Fruit fly (Drosophila melanogaster) whole organism, adult: ENCODE measurements around the gene eys.

ENCODE experiments used
- CG12768 ChIP-seq: fragments of 200-800 bp; sonication (Bioruptor generic); optimal IDR thresholded peaks from 2 replicates; lab custom pipeline; 2017; ENCODE audit warnings: missing biosample characterization, missing genetic modification characterization, mild to moderate bottlenecking, moderate library complexity, missing genetic modification reagents
- CG14711 ChIP-seq: fragments of 200-800 bp; sonication (Bioruptor generic); optimal IDR thresholded peaks from 2 replicates; lab custom pipeline; 2018; ENCODE audit warnings: missing biosample characterization, mild to moderate bottlenecking, missing genetic modification characterization, moderate library complexity
- CG33017 ChIP-seq: fragments of 200-800 bp; sonication (Bioruptor generic); optimal IDR thresholded peaks from 2 replicates; lab custom pipeline; 2018; ENCODE audit warnings: missing biosample characterization, mild to moderate bottlenecking, missing genetic modification characterization, moderate library complexity
- CG7045 ChIP-seq: fragments of 200-800 bp; sonication (Bioruptor generic); optimal IDR thresholded peaks from 2 replicates; lab custom pipeline; 2017; ENCODE audit warnings: missing biosample characterization, mild to moderate bottlenecking, missing genetic modification characterization
- CG7101 ChIP-seq: fragments of 200-800 bp; sonication (Bioruptor generic); optimal IDR thresholded peaks from 2 replicates; lab custom pipeline; 2018; ENCODE audit warnings: missing biosample characterization, mild to moderate bottlenecking, missing genetic modification characterization, moderate library complexity
- Crg-1 ChIP-seq: fragments of 200-800 bp; sonication (Bioruptor generic); optimal IDR thresholded peaks from 2 replicates; lab custom pipeline; 2016; ENCODE audit warnings: missing biosample characterization, missing genetic modification characterization
- Hr96 ChIP-seq: fragments of 200-800 bp; sonication (Bioruptor generic); optimal IDR thresholded peaks from 2 replicates; lab custom pipeline; 2016; ENCODE audit warnings: missing biosample characterization, missing genetic modification characterization
- Mnt ChIP-seq: fragments of 200-800 bp; sonication (Bioruptor generic); optimal IDR thresholded peaks from 2 replicates; lab custom pipeline; 2016; ENCODE audit warnings: missing biosample characterization, mild to moderate bottlenecking, missing genetic modification characterization
- cnc ChIP-seq, 2 experiments: fragments of >200 bp; optimal IDR thresholded peaks; 2 replicates each; lab custom pipeline; 2017
- kay ChIP-seq: fragments of 200-800 bp; sonication (Bioruptor generic); peaks from one replicate; lab custom pipeline; 2016; ENCODE audit warnings: missing biosample characterization, missing genetic modification characterization, borderline replicate concordance
- ovo ChIP-seq: fragments of 200-800 bp; sonication (Bioruptor generic); optimal IDR thresholded peaks from 2 replicates; lab custom pipeline; 2016; ENCODE audit warnings: missing biosample characterization, missing genetic modification characterization
- tj ChIP-seq: fragments of 200-800 bp; sonication (Bioruptor generic); optimal IDR thresholded peaks from 3 replicates; lab custom pipeline; 2017; ENCODE audit warnings: missing biosample characterization, mild to moderate bottlenecking, missing genetic modification characterization, moderate library complexity

DNA sequence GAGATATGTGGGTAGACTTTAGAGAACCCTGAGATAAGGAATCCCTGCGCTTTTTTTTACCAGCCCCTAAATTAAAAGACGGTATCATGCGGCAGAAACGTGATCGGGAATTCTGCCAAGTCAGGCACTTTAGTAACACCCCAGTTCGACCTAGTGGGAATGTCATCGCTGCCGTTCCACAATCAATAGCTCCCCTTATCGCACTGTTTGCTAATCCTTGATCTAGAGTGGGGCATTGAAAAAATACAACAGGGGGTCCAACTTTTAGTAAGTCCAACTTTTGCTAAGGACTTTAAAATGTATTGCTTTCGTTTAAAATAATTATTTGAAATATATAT is 60.6 kb downstream of the eys start:
- TF ChIP-seq Crg-1 (no peak), CG14711 (tag; lab: Kevin White, UChicago) (no peak), Mnt (no peak), ovo (GFP tag; lab: Kevin White, UChicago) (no peak), CG12768 (GFP tag; lab: Kevin White, UChicago) (no peak), cnc (optimal IDR thresholded peaks at IDR 0.05; lab: Kevin White, UChicago) (peak; percentile 38 to 93), CG7045 (no peak), kay (GFP tag; lab: Kevin White, UChicago) (peak; percentile 65), Hr96 (no peak), tj (GFP tag; lab: Kevin White, UChicago) (peak; percentile 62), CG7101 (no peak), CG33017 (tag; lab: Kevin White, UChicago) (no peak)
